Worm (Caenorhabditis elegans): Measurements from ENCODE around the gene ceh-38.
"Not testable (repeated sequence)": the region's sequence is repeated elsewhere in the genome, so short reads cannot be mapped to it uniquely, and the experiment has no call there.

The ceh-38 gene

DNA sequence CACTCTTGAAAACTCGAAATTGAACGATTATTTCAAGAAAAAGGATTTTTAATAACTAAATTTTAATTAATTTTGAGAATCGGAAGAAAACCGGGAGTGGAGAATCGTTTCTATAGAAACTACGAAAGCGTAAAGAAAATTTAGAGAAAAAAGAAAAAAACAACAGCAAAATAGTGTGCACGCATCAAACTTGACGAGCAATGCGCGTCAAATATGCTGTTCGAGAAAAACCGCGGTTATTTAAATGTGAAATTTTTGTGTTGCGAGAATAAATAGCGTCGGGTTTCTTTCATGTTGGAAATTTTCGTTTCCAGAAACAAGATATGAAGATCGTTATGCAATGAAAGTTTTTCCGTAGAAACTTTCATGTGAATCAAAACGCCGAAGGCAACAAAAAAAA is 22.7 kb downstream of the ceh-38 start:
- no peak for TF ChIP-seq elt-2 (tag; optimal IDR thresholded peaks at IDR 0.05)
- peak; percentile 35 for TF ChIP-seq R02D3.7 (tag; optimal IDR thresholded peaks at IDR 0.05)
- peak; percentile 50 for TF ChIP-seq lin-15B (tag; optimal IDR thresholded peaks at IDR 0.05)
- no peak for TF ChIP-seq nhr-67 (tag; optimal IDR thresholded peaks at IDR 0.05)
- TF ChIP-seq nfya-1 (tag; optimal IDR thresholded peaks at IDR 0.05; ENCODE audit: insufficient read depth) = peak; percentile 79
- TF ChIP-seq skn-1 (tag; optimal IDR thresholded peaks at IDR 0.05) = peak; percentile 29
- peak; percentile 78 for TF ChIP-seq pha-4 (tag; optimal IDR thresholded peaks at IDR 0.05)
- TF ChIP-seq snpc-4 (tag; optimal IDR thresholded peaks at IDR 0.05) = peak; percentile 48
- TF ChIP-seq nhr-23 (tag; optimal IDR thresholded peaks at IDR 0.05) = peak; percentile 1
- TF ChIP-seq hmg-11 (tag; optimal IDR thresholded peaks at IDR 0.05) = peak; percentile 43

DNA sequence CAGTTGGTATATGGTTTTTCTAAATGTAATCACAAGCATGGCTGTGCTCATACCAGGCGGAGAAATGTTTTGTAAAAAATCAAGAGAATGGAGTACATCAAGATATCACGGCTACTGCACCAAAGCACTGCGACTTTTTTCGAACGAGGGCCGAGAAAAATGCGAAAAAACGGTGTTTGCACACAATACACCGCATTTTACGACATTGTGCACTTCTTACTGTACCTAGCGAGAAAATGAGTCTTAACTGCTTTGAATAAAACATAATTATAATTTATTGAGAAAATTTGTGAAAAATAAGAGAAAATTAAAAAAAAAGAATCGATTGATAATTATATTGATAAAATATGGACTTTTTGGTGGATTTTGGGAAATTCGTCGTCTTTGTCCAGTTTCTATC is 24.4 kb downstream of the ceh-38 start:
- no peak for TF ChIP-seq R02D3.7 (tag; optimal IDR thresholded peaks at IDR 0.05)
- no peak for TF ChIP-seq fkh-2 (tag; optimal IDR thresholded peaks at IDR 0.05)
- TF ChIP-seq nhr-28 (tag; optimal IDR thresholded peaks at IDR 0.05) = no peak
- TF ChIP-seq nhr-11 (tag; optimal IDR thresholded peaks at IDR 0.05) = no peak

ce11 chrII:6977732-6978131 is 26.4 kb downstream of the ceh-38 start, which contains the start of gene C15F1.8:
C15F1.8 (minus strand) TSS chrII:6977832.
- TF ChIP-seq zag-1 (tag; optimal IDR thresholded peaks at IDR 0.05); unc-62 (GFP tag; optimal IDR thresholded peaks at IDR 0.05); jun-1 (tag; optimal IDR thresholded peaks at IDR 0.05): not testable (repeated sequence)

- TF ChIP-seq jun-1 (tag; optimal IDR thresholded peaks at IDR 0.05) (no peak), nhr-23 (tag; optimal IDR thresholded peaks at IDR 0.05) (peak; percentile 73)
Measured at ce11 chrII:6978908-6979307, 27.6 kb downstream of the ceh-38 start.

DNA sequence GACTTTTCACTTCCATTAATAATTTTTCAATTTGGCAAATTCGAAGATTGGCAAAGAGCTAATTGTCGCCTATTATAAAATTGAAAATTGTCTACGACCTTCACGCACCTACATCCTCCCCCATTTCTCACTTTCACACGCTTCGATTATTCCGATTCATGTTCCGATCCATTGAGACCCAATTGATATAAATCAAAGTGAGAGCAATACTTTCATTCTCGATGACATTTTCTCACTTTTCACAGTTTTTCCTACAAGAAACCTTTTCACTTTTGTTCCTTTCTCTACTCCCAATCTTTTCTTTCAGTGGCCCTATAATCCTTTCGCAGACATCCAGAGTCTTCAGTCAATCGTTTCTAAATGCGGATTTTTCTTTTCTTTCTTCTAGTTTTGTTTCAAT is 28.3 kb downstream of the ceh-38 start, which contains the start of gene C15F1.2:
Gene C15F1.2, plus strand, starts transcription at position 308 of the 400 bp plus-strand sequence.
- no peak for TF ChIP-seq elt-3 (tag; optimal IDR thresholded peaks at IDR 0.05)
- TF ChIP-seq egl-5 (tag; optimal IDR thresholded peaks at IDR 0.05) = no peak
- no peak for TF ChIP-seq fos-1 (tag; optimal IDR thresholded peaks at IDR 0.05)
- no peak for TF ChIP-seq nhr-25 (tag; optimal IDR thresholded peaks at IDR 0.05)
- TF ChIP-seq nhr-237 (tag; optimal IDR thresholded peaks at IDR 0.05) = no peak

DNA sequence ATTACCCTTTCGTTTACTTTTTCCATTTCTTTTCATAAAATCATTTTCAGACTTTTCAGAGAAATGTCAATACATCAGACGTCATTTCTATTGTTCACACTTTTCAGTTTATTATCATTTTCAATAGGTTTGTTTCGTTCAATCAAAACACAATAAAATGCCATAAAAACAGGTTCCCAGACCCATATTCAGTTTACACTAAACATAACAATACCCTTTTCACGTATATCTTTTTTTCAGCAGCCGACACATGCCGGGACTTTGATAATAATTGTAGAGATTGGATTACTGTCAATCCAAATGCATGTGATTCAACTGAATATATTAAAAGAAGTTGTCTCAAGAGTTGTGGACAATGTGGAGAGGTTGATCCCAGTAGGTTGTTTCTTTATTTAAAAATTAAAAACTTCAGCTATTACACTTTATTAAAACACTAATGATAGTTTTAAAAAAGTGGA is 38.5 kb downstream of the ceh-38 start, which contains the start of gene C15F1.1:
Gene C15F1.1, plus strand, starts transcription at position 51 of the 458 bp plus-strand sequence.
- TF ChIP-seq snpc-4 (tag; optimal IDR thresholded peaks at IDR 0.05) = peak; percentile 77
- TF ChIP-seq ceh-16 (tag; optimal IDR thresholded peaks at IDR 0.05) = no peak
- no peak for TF ChIP-seq R02D3.7 (tag; optimal IDR thresholded peaks at IDR 0.05)
- TF ChIP-seq ceh-9 (tag; optimal IDR thresholded peaks at IDR 0.05) = no peak
- TF ChIP-seq skn-1 (tag; optimal IDR thresholded peaks at IDR 0.05) = no peak
- TF ChIP-seq nhr-43 (tag; optimal IDR thresholded peaks at IDR 0.05; ENCODE audit: poor library complexity, severe bottlenecking) = no peak

- TF ChIP-seq unc-62 (GFP tag; optimal IDR thresholded peaks at IDR 0.05) = peak; percentile 12
- peak; percentile 11 for TF ChIP-seq hmg-11 (tag; optimal IDR thresholded peaks at IDR 0.05)
- peak; percentile 18 for TF ChIP-seq ceh-28 (tag; optimal IDR thresholded peaks at IDR 0.05)
- TF ChIP-seq egl-5 (tag; optimal IDR thresholded peaks at IDR 0.05) = peak; percentile 36
- peak; percentile 1 for TF ChIP-seq lin-15B (tag; optimal IDR thresholded peaks at IDR 0.05)
- no peak for TF ChIP-seq nhr-11 (tag; optimal IDR thresholded peaks at IDR 0.05)
- TF ChIP-seq eor-1 (tag; optimal IDR thresholded peaks at IDR 0.05) = no peak
- TF ChIP-seq nfya-1 (tag; optimal IDR thresholded peaks at IDR 0.05; ENCODE audit: insufficient read depth) = peak; percentile 88
- peak; percentile 15 for TF ChIP-seq lsy-12 (tag; optimal IDR thresholded peaks at IDR 0.05)
- TF ChIP-seq nhr-28 (tag; optimal IDR thresholded peaks at IDR 0.05) = no peak
- no peak for TF ChIP-seq sea-2 (GFP tag; optimal IDR thresholded peaks at IDR 0.05)
- peak; percentile 60 for TF ChIP-seq lin-39 (tag; optimal IDR thresholded peaks at IDR 0.05)
- TF ChIP-seq fkh-10 (GFP tag; optimal IDR thresholded peaks at IDR 0.05) = peak; percentile 94
- no peak for TF ChIP-seq nhr-25 (tag; optimal IDR thresholded peaks at IDR 0.05)
- TF ChIP-seq nhr-237 (tag; optimal IDR thresholded peaks at IDR 0.05) = no peak
Measured at ce11 chrII:6992949-6993348, 41.6 kb downstream of the ceh-38 start.

Data from whole organism, L3 larva.